Fruit fly (Drosophila melanogaster): Measurements from ENCODE around the gene Nmdmc.

Gene Nmdmc

dm6 chr3R:9038652-9039051 lies 11.7 kb downstream of the Nmdmc start, which contains the start of gene hyx (continued):
- TF ChIP-seq H2.0 (GFP tag; IDR thresholded peaks at IDR 0.05) (no peak), CG15479 (GFP tag; optimal IDR thresholded peaks at IDR 0.05) (no peak), lov (optimal IDR thresholded peaks at IDR 0.05) (no peak), lov (GFP tag; IDR thresholded peaks at IDR 0.05) (no peak), ap (GFP tag; IDR thresholded peaks at IDR 0.05) (no peak), pan (optimal IDR thresholded peaks at IDR 0.05) (no peak), pan (GFP tag; optimal IDR thresholded peaks at IDR 0.05 in 1 of 2, IDR thresholded peaks at IDR 0.05 in 1 of 2) (no peak), CG17802 (tag; optimal IDR thresholded peaks at IDR 0.05) (no peak), CG18764 (GFP tag; optimal IDR thresholded peaks at IDR 0.05) (no peak), hb (GFP tag; IDR thresholded peaks at IDR 0.05; ENCODE audit: partially characterized antibody) (peak; percentile 33; the same call in 1 of the 3 replicates), CG1233 (GFP tag; optimal IDR thresholded peaks at IDR 0.05) (peak; percentile 9), Bdp1 (GFP tag; optimal IDR thresholded peaks at IDR 0.05) (no peak), Aef1 (GFP tag; IDR thresholded peaks at IDR 0.05) (no peak), bcd (GFP tag; optimal IDR thresholded peaks at IDR 0.05) (peak; percentile 43), Ets65A (GFP tag) (no peak), ase (GFP tag; IDR thresholded peaks at IDR 0.05) (0 out of 3 replicates have a peak, but pooled peaks have one; percentile 23), Kr (GFP tag; optimal IDR thresholded peaks at IDR 0.05) (no peak), grn (GFP tag; optimal IDR thresholded peaks at IDR 0.05) (peak; percentile 92), CG18619 (GFP tag; optimal IDR thresholded peaks at IDR 0.05) (peak; percentile 22), Ets97D (GFP tag; optimal IDR thresholded peaks at IDR 0.05) (peak; percentile 32), mld (GFP tag; IDR thresholded peaks at IDR 0.05; ENCODE audit: partially characterized antibody) (0 out of 3 replicates have a peak, but pooled peaks have one; percentile 18), CG34224 (GFP tag; IDR thresholded peaks at IDR 0.05; ENCODE audit: partially characterized antibody) (peak; percentile 86), onecut (GFP tag; IDR thresholded peaks at IDR 0.05) (no peak), slbo (GFP tag; IDR thresholded peaks at IDR 0.05) (peak; percentile 62; the same call in 1 of the 2 replicates), D19A (tag; optimal IDR thresholded peaks at IDR 0.05) (peak; percentile 4), Myb (GFP tag; optimal IDR thresholded peaks at IDR 0.05) (peak; percentile 40), E2f2 (GFP tag; IDR thresholded peaks at IDR 0.05) (no peak), dpn (GFP tag; optimal IDR thresholded peaks at IDR 0.05) (peak in 1 of 2 experiments; percentile 53), CG15011 (GFP tag; optimal IDR thresholded peaks at IDR 0.05) (no peak), zen (tag; optimal IDR thresholded peaks at IDR 0.05) (no peak), mam (GFP tag; optimal IDR thresholded peaks at IDR 0.05) (peak; percentile 59), CG11504 (tag; optimal IDR thresholded peaks at IDR 0.05) (no peak), CG13287 (GFP tag; IDR thresholded peaks at IDR 0.05; ENCODE audit: partially characterized antibody) (peak; percentile 94), seq (GFP tag; IDR thresholded peaks at IDR 0.05) (no peak), CG4820 (GFP tag; optimal IDR thresholded peaks at IDR 0.05) (peak; percentile 10), amos (GFP tag; IDR thresholded peaks at IDR 0.05; ENCODE audit: partially characterized antibody) (peak; percentile 78), Optix (GFP tag; IDR thresholded peaks at IDR 0.05) (no peak), CG1024 (GFP tag; IDR thresholded peaks at IDR 0.05) (no peak), eve (GFP tag; optimal IDR thresholded peaks at IDR 0.05) (no peak), NFAT (GFP tag; IDR thresholded peaks at IDR 0.05) (peak; percentile 58; the same call in 1 of the 2 replicates), tx (GFP tag; optimal IDR thresholded peaks at IDR 0.05) (peak; percentile 14), ftz-f1 (GFP tag; optimal IDR thresholded peaks at IDR 0.05) (peak; percentile 95), otp (GFP tag; IDR thresholded peaks at IDR 0.05) (no peak), wek (GFP tag; optimal IDR thresholded peaks at IDR 0.05) (peak; percentile 52), prd (optimal IDR thresholded peaks at IDR 0.05) (no peak), prd (GFP tag; IDR thresholded peaks at IDR 0.05) (peak; percentile 38; the same call in 1 of the 3 replicates), p53 (GFP tag; optimal IDR thresholded peaks at IDR 0.05) (peak; percentile 23), nerfin-1 (tag; optimal IDR thresholded peaks at IDR 0.05) (peak; percentile 91), CG12391 (tag; optimal IDR thresholded peaks at IDR 0.05) (peak; percentile 67), CG1832 (GFP tag; optimal IDR thresholded peaks at IDR 0.05) (no peak), Lpt (GFP tag; optimal IDR thresholded peaks at IDR 0.05) (no peak), gsb-n (tag; optimal IDR thresholded peaks at IDR 0.05) (no peak)

Measured in whole organism, embryonic.